Fruit fly (Drosophila melanogaster) S2 (cell line): ENCODE results near the gene CG17404.

ENCODE experiments used
- CG8478 ChIP-seq: fragments of >200 bp; optimal IDR thresholded peaks from 2 replicates; lab custom pipeline; 2018
- CTCF ChIP-seq, 2 experiments: fragments of >200 bp; optimal IDR thresholded peaks; 2 replicates each; lab custom pipeline; 2018

DNA sequence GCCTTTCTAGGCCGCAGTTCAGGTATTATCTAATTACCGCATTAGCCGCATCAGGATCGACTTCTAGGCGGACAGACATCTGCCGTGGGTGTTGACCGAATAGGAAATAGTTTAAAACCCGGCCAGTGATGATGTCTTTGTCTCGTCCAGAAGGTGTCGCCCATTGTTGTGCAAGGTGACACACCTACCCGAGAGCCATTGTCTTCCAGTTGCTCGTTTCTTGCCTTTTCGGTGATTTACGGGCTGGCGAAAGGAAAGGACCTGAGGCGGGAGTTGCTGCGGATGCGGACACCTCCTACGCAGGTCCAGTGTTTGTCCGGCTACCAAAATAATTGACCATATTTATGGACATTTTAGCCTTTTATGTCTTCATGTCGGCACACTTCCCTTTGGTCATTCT lies 23.4 kb upstream of the CG17404 start:
- TF ChIP-seq CTCF (optimal IDR thresholded peaks at IDR 0.05; lab: Kevin White, UChicago): peak in 1 of 2 experiments; percentile 2
- no peak for TF ChIP-seq CG8478 (lab: Kevin White, UChicago)
